Fruit fly (Drosophila melanogaster) S2 (cell line): ENCODE measurements around the gene daed.

ENCODE experiments used
- CG8478 ChIP-seq: fragments of >200 bp; optimal IDR thresholded peaks from 2 replicates; lab custom pipeline; 2018
- CTCF ChIP-seq, 2 experiments: fragments of >200 bp; optimal IDR thresholded peaks; 2 replicates each; lab custom pipeline; 2018

Gene daed

dm6 chr2L:2216065-2216464, at the start of gene daed:
daed (minus strand) TSS chr2L:2216311.
- no peak for TF ChIP-seq CG8478 (lab: Kevin White, UChicago)
- TF ChIP-seq CTCF (optimal IDR thresholded peaks at IDR 0.05; lab: Kevin White, UChicago), result no peak

- no peak for TF ChIP-seq CTCF (optimal IDR thresholded peaks at IDR 0.05; lab: Kevin White, UChicago)
- TF ChIP-seq CG8478 (lab: Kevin White, UChicago), result no peak
Measured at dm6 chr2L:2265221-2265620, 49.1 kb upstream of the daed start, which contains the start of gene CG34049. CG34049 (minus strand) TSS chr2L:2265321.

dm6 chr2L:2263142-2263541, 47.0 kb upstream of the daed start, which contains the start of gene CG4270:
CG4270 (plus strand) TSS chr2L:2263442.
- TF ChIP-seq CG8478 (lab: Kevin White, UChicago), result no peak
- TF ChIP-seq CTCF (optimal IDR thresholded peaks at IDR 0.05; lab: Kevin White, UChicago), result no peak

- no peak for TF ChIP-seq CG8478 (lab: Kevin White, UChicago)
- no peak for TF ChIP-seq CTCF (optimal IDR thresholded peaks at IDR 0.05; lab: Kevin White, UChicago)
Measured at dm6 chr2L:2254950-2255349, 38.8 kb upstream of the daed start, which contains the start of gene Send1. Send1 (minus strand) TSS chr2L:2255050.

dm6 chr2L:2252745-2253144, 36.6 kb upstream of the daed start, which contains the start of gene CG17234:
CG17234 (plus strand) TSS chr2L:2253045.
- TF ChIP-seq CG8478 (lab: Kevin White, UChicago) (no peak), CTCF (optimal IDR thresholded peaks at IDR 0.05; lab: Kevin White, UChicago) (no peak)

- TF ChIP-seq CG8478 (lab: Kevin White, UChicago) (no peak), CTCF (optimal IDR thresholded peaks at IDR 0.05; lab: Kevin White, UChicago) (no peak)
Measured at dm6 chr2L:2252241-2252640, 36.1 kb upstream of the daed start, which contains the start of gene CG17239. CG17239 (minus strand) TSS chr2L:2252341.

dm6 chr2L:2251175-2251574, 35.1 kb upstream of the daed start, which contains the start of gene Ser12:
Ser12 (minus strand) TSS chr2L:2251275.
- TF ChIP-seq CG8478 (lab: Kevin White, UChicago) (no peak), CTCF (optimal IDR thresholded peaks at IDR 0.05; lab: Kevin White, UChicago) (no peak)

- no peak for TF ChIP-seq CTCF (optimal IDR thresholded peaks at IDR 0.05; lab: Kevin White, UChicago)
- no peak for TF ChIP-seq CG8478 (lab: Kevin White, UChicago)
Measured at dm6 chr2L:2249578-2249977, 33.5 kb upstream of the daed start.

- TF ChIP-seq CG8478 (lab: Kevin White, UChicago) (no peak), CTCF (optimal IDR thresholded peaks at IDR 0.05; lab: Kevin White, UChicago) (no peak)
Measured at dm6 chr2L:2242783-2243182, 26.7 kb upstream of the daed start.

- TF ChIP-seq CG8478 (lab: Kevin White, UChicago), result no peak
- no peak for TF ChIP-seq CTCF (optimal IDR thresholded peaks at IDR 0.05; lab: Kevin White, UChicago)
Measured at dm6 chr2L:2242139-2242538, 26.0 kb upstream of the daed start, which contains the start of gene CG4267. CG4267 (plus strand) TSS chr2L:2242378.

dm6 chr2L:2240493-2240892, 24.4 kb upstream of the daed start, which contains the start of gene Tengl1:
Tengl1 (minus strand) TSS chr2L:2240593.
- TF ChIP-seq CTCF (optimal IDR thresholded peaks at IDR 0.05; lab: Kevin White, UChicago), result no peak
- no peak for TF ChIP-seq CG8478 (lab: Kevin White, UChicago)

dm6 chr2L:2239284-2239683, 23.2 kb upstream of the daed start, which contains the start of gene Tengl2:
Tengl2 (minus strand) TSS chr2L:2239384.
- no peak for TF ChIP-seq CG8478 (lab: Kevin White, UChicago)
- no peak for TF ChIP-seq CTCF (optimal IDR thresholded peaks at IDR 0.05; lab: Kevin White, UChicago)

- TF ChIP-seq CTCF (optimal IDR thresholded peaks at IDR 0.05; lab: Kevin White, UChicago) (no peak), CG8478 (lab: Kevin White, UChicago) (no peak)
Measured at dm6 chr2L:2238151-2238550, 22.0 kb upstream of the daed start, which contains the start of gene Tengl3. Tengl3 (minus strand) TSS chr2L:2238251.

dm6 chr2L:2236722-2237121, 20.6 kb upstream of the daed start, which contains the start of gene Sec24CD:
Sec24CD (minus strand) TSS chr2L:2236844.
- no peak for TF ChIP-seq CG8478 (lab: Kevin White, UChicago)
- no peak for TF ChIP-seq CTCF (optimal IDR thresholded peaks at IDR 0.05; lab: Kevin White, UChicago)

- TF ChIP-seq CTCF (optimal IDR thresholded peaks at IDR 0.05; lab: Kevin White, UChicago) (no peak), CG8478 (lab: Kevin White, UChicago) (no peak)
Measured at dm6 chr2L:2228179-2228849, 12.2 kb upstream of the daed start.
